Worm (Caenorhabditis elegans): ENCODE results near the gene twk-33.

- TF ChIP-seq nhr-77 (tag; optimal IDR thresholded peaks at IDR 0.05) (no peak), blmp-1 (tag; optimal IDR thresholded peaks at IDR 0.05; ENCODE audit: insufficient read depth) (no peak), ztf-4 (tag; optimal IDR thresholded peaks at IDR 0.05) (no peak), lin-11 (tag; optimal IDR thresholded peaks at IDR 0.05) (no peak), ama-1 (optimal IDR thresholded peaks at IDR 0.05) (no peak), nhr-11 (tag; optimal IDR thresholded peaks at IDR 0.05) (no peak), nhr-6 (tag; optimal IDR thresholded peaks at IDR 0.05) (no peak), nhr-25 (tag; optimal IDR thresholded peaks at IDR 0.05) (no peak), unc-62 (GFP tag; optimal IDR thresholded peaks at IDR 0.05) (no peak), R02D3.7 (tag; optimal IDR thresholded peaks at IDR 0.05) (no peak), aly-2 (tag; optimal IDR thresholded peaks at IDR 0.05) (no peak), zag-1 (tag; optimal IDR thresholded peaks at IDR 0.05) (no peak)
These were observed 9.1 kb upstream of the twk-33 start for ce11 chrV:17723142-17723781.
